Worm (Caenorhabditis elegans): ENCODE data around the gene ZK792.7.
A peak's percentile ranks its signal among the peaks of the same experiment; 100 is the strongest.

Gene ZK792.7

ce11 chrIV:11694143-11694542, at the start of gene ZK792.7:
ZK792.7 (plus strand) TSS chrIV:11694443.
- no peak for TF ChIP-seq elt-3 (tag; optimal IDR thresholded peaks at IDR 0.05)

ce11 chrIV:11644705-11645104, 49.5 kb upstream of the ZK792.7 start:
- TF ChIP-seq nhr-77 (tag; optimal IDR thresholded peaks at IDR 0.05), result no peak
- TF ChIP-seq blmp-1 (tag; optimal IDR thresholded peaks at IDR 0.05; ENCODE audit: insufficient read depth), result no peak
- TF ChIP-seq nhr-12 (tag; optimal IDR thresholded peaks at IDR 0.05), result no peak
- no peak for TF ChIP-seq elt-1 (tag; optimal IDR thresholded peaks at IDR 0.05)
- TF ChIP-seq nhr-6 (tag; optimal IDR thresholded peaks at IDR 0.05), result no peak
- TF ChIP-seq ZK546.5 (tag; optimal IDR thresholded peaks at IDR 0.05), result no peak
- no peak for TF ChIP-seq egl-27 (tag; optimal IDR thresholded peaks at IDR 0.05)
- no peak for TF ChIP-seq C34F6.9 (tag; optimal IDR thresholded peaks at IDR 0.05)
- no peak for TF ChIP-seq unc-62 (GFP tag; optimal IDR thresholded peaks at IDR 0.05)
- no peak for TF ChIP-seq nhr-129 (tag; optimal IDR thresholded peaks at IDR 0.05)

- TF ChIP-seq aly-2 (tag; optimal IDR thresholded peaks at IDR 0.05), result no peak
- TF ChIP-seq nhr-11 (tag; optimal IDR thresholded peaks at IDR 0.05), result no peak
- TF ChIP-seq nhr-25 (tag; optimal IDR thresholded peaks at IDR 0.05), result no peak
- TF ChIP-seq unc-39 (tag; optimal IDR thresholded peaks at IDR 0.05), result no peak
- no peak for TF ChIP-seq lin-39 (tag; optimal IDR thresholded peaks at IDR 0.05)
- TF ChIP-seq nhr-129 (tag; optimal IDR thresholded peaks at IDR 0.05), result peak; percentile 45
- no peak for TF ChIP-seq fos-1 (tag; optimal IDR thresholded peaks at IDR 0.05)
- TF ChIP-seq zag-1 (tag; optimal IDR thresholded peaks at IDR 0.05), result no peak
- TF ChIP-seq nhr-77 (tag; optimal IDR thresholded peaks at IDR 0.05), result no peak
- no peak for TF ChIP-seq sma-3 (GFP tag; optimal IDR thresholded peaks at IDR 0.05)
- no peak for TF ChIP-seq nhr-21 (tag; optimal IDR thresholded peaks at IDR 0.05)
- no peak for TF ChIP-seq ztf-1 (GFP tag; conservative IDR thresholded peaks at IDR 0.05)
- TF ChIP-seq ceh-82 (tag; optimal IDR thresholded peaks at IDR 0.05), result no peak
- peak; percentile 26 for TF ChIP-seq F13H6.1 (tag; optimal IDR thresholded peaks at IDR 0.05)
- TF ChIP-seq elt-3 (tag; optimal IDR thresholded peaks at IDR 0.05), result no peak
- TF ChIP-seq R02D3.7 (tag; optimal IDR thresholded peaks at IDR 0.05), result no peak
- TF ChIP-seq lin-13 (GFP tag; optimal IDR thresholded peaks at IDR 0.05), result no peak
- peak in 1 of 2 experiments; percentile 7 for TF ChIP-seq lsy-2 (tag; optimal IDR thresholded peaks at IDR 0.05)
- TF ChIP-seq gmeb-1 (tag; optimal IDR thresholded peaks at IDR 0.05), result no peak
- TF ChIP-seq sma-9 (GFP tag; optimal IDR thresholded peaks at IDR 0.05), result peak; percentile 34
- no peak for TF ChIP-seq sma-9 (tag; optimal IDR thresholded peaks at IDR 0.05)
- no peak for TF ChIP-seq C34F6.9 (tag; optimal IDR thresholded peaks at IDR 0.05)
- TF ChIP-seq snpc-4 (tag; optimal IDR thresholded peaks at IDR 0.05), result no peak
- no peak for TF ChIP-seq unc-62 (GFP tag; optimal IDR thresholded peaks at IDR 0.05)
- TF ChIP-seq nhr-23 (tag; optimal IDR thresholded peaks at IDR 0.05), result no peak
- TF ChIP-seq elt-1 (tag; optimal IDR thresholded peaks at IDR 0.05), result no peak
- no peak for TF ChIP-seq ztf-4 (tag; optimal IDR thresholded peaks at IDR 0.05)
- TF ChIP-seq skn-1 (tag; optimal IDR thresholded peaks at IDR 0.05), result no peak
- no peak for TF ChIP-seq nhr-12 (tag; optimal IDR thresholded peaks at IDR 0.05)
- no peak for TF ChIP-seq dmd-4 (tag; optimal IDR thresholded peaks at IDR 0.05)
- TF ChIP-seq egl-27 (tag; optimal IDR thresholded peaks at IDR 0.05), result no peak
- no peak for TF ChIP-seq mdl-1 (tag; optimal IDR thresholded peaks at IDR 0.05)
Measured at ce11 chrIV:11645354-11645753, 48.9 kb upstream of the ZK792.7 start.

- TF ChIP-seq sma-9 (GFP tag; optimal IDR thresholded peaks at IDR 0.05) (peak; percentile 30), sma-9 (tag; optimal IDR thresholded peaks at IDR 0.05) (no peak), F13H6.1 (tag; optimal IDR thresholded peaks at IDR 0.05) (peak; percentile 19), nhr-6 (tag; optimal IDR thresholded peaks at IDR 0.05) (peak; percentile 7), nhr-129 (tag; optimal IDR thresholded peaks at IDR 0.05) (peak; percentile 40), ceh-82 (tag; optimal IDR thresholded peaks at IDR 0.05) (no peak)
Measured at ce11 chrIV:11646908-11647307, 47.3 kb upstream of the ZK792.7 start.

ce11 chrIV:11649031-11649430, 45.2 kb upstream of the ZK792.7 start, which contains the start of gene ZK809.8:
ZK809.8 (minus strand) TSS chrIV:11649064.
- TF ChIP-seq unc-62 (GFP tag; optimal IDR thresholded peaks at IDR 0.05) (no peak), nhr-129 (tag; optimal IDR thresholded peaks at IDR 0.05) (peak; percentile 44), ztf-4 (tag; optimal IDR thresholded peaks at IDR 0.05) (no peak), F13H6.1 (tag; optimal IDR thresholded peaks at IDR 0.05) (peak; percentile 64), nhr-6 (tag; optimal IDR thresholded peaks at IDR 0.05) (peak; percentile 2), C34F6.9 (tag; optimal IDR thresholded peaks at IDR 0.05) (peak; percentile 30), lsy-2 (tag; optimal IDR thresholded peaks at IDR 0.05) (peak in 1 of 2 experiments; percentile 27), sma-9 (GFP tag; optimal IDR thresholded peaks at IDR 0.05) (peak; percentile 62), sma-9 (tag; optimal IDR thresholded peaks at IDR 0.05) (no peak), skn-1 (tag; optimal IDR thresholded peaks at IDR 0.05) (no peak)
